Worm (Caenorhabditis elegans) whole organism, L3 larva: ENCODE results near the gene efa-6.

ENCODE experiments used
- elt-1 ChIP-seq: fragments of 150-350 bp; optimal IDR thresholded peaks from 2 replicates; lab custom pipeline; 2014; ENCODE audit warnings: missing biosample characterization, missing genetic modification characterization
- fkh-10 ChIP-seq: sonication (generic microtip); optimal IDR thresholded peaks from 2 replicates; lab custom pipeline; 2017; ENCODE audit warnings: missing biosample characterization, missing genetic modification reagents, missing genetic modification characterization
- pha-4 ChIP-seq: fragments of 150-350 bp; optimal IDR thresholded peaks from 2 replicates; lab custom pipeline; 2014; ENCODE audit warnings: missing biosample characterization, missing genetic modification reagents, missing genetic modification characterization

ce11 chrIV:12565933-12566540 is 48.5 kb downstream of the efa-6 start, which contains the start of gene eak-7:
- no peak for TF ChIP-seq elt-1
- TF ChIP-seq fkh-10 (GFP tag; lab: Kevin White, UChicago): no peak
- TF ChIP-seq pha-4: no peak
